Fruit fly (Drosophila melanogaster): Measurements from ENCODE around the gene CG9386.

Gene CG9386

dm6 chr3R:9534125-9534496 lies 21.1 kb downstream of the CG9386 start (continued):
- TF ChIP-seq wdn (GFP tag; IDR thresholded peaks at IDR 0.05) (peak; percentile 84), eve (GFP tag; optimal IDR thresholded peaks at IDR 0.05) (peak in 1 of 2 experiments; percentile 98), pb (GFP tag; optimal IDR thresholded peaks at IDR 0.05) (peak; percentile 84), sisA (GFP tag; IDR thresholded peaks at IDR 0.05) (peak; percentile 92), CG1603 (tag; optimal IDR thresholded peaks at IDR 0.05) (peak; percentile 90), CG17359 (tag; optimal IDR thresholded peaks at IDR 0.05) (peak; percentile 97), sima (GFP tag; optimal IDR thresholded peaks at IDR 0.05) (peak; percentile 85), CG34224 (GFP tag; IDR thresholded peaks at IDR 0.05; ENCODE audit: partially characterized antibody) (no peak), ranshi (GFP tag; IDR thresholded peaks at IDR 0.05) (peak; percentile 93), CG14014 (GFP tag; IDR thresholded peaks at IDR 0.05) (peak; percentile 90), kay (GFP tag; optimal IDR thresholded peaks at IDR 0.05) (peak; percentile 82), shn (GFP tag; optimal IDR thresholded peaks at IDR 0.05) (peak; percentile 83), lmd (GFP tag; IDR thresholded peaks at IDR 0.05) (peak; percentile 87), Awh (GFP tag; IDR thresholded peaks at IDR 0.05) (peak; percentile 93), zf30C (GFP tag; optimal IDR thresholded peaks at IDR 0.05) (peak; percentile 58), ATbp (GFP tag; optimal IDR thresholded peaks at IDR 0.05) (peak; percentile 96), NC2β (GFP tag; optimal IDR thresholded peaks at IDR 0.05) (peak; percentile 90), gcm (GFP tag; optimal IDR thresholded peaks at IDR 0.05) (peak; percentile 92), CG3726 (GFP tag; IDR thresholded peaks at IDR 0.05) (peak; percentile 85; the same call in 1 of the 3 replicates), CG31441 (GFP tag; IDR thresholded peaks at IDR 0.05) (peak; percentile 98), CG1602 (GFP tag; optimal IDR thresholded peaks at IDR 0.05) (peak; percentile 91), sc (optimal IDR thresholded peaks at IDR 0.05) (no peak), sc (GFP tag; optimal IDR thresholded peaks at IDR 0.05) (peak; percentile 92), fu2 (GFP tag; optimal IDR thresholded peaks at IDR 0.05) (peak; percentile 79), CG3281 (GFP tag; optimal IDR thresholded peaks at IDR 0.05) (peak; percentile 87), slou (GFP tag; optimal IDR thresholded peaks at IDR 0.05) (peak; percentile 11), CG1233 (GFP tag; optimal IDR thresholded peaks at IDR 0.05) (peak; percentile 88), unpg (GFP tag; optimal IDR thresholded peaks at IDR 0.05) (peak; percentile 97), cato (GFP tag; optimal IDR thresholded peaks at IDR 0.05; ENCODE audit: borderline replicate concordance) (peak; percentile 90), jing (GFP tag; optimal IDR thresholded peaks at IDR 0.05) (peak; percentile 86), sob (GFP tag; IDR thresholded peaks at IDR 0.05) (peak; percentile 93), CG2120 (GFP tag; optimal IDR thresholded peaks at IDR 0.05) (peak; percentile 89), CG9817 (tag; optimal IDR thresholded peaks at IDR 0.05) (peak; percentile 91), dpn (GFP tag; optimal IDR thresholded peaks at IDR 0.05) (peak; percentile 93 to 94), CG6175 (GFP tag; IDR thresholded peaks at IDR 0.05) (0 out of 3 replicates have a peak, but pooled peaks have one; percentile 64), gsb (GFP tag; IDR thresholded peaks at IDR 0.05) (peak; percentile 78), CG7357 (GFP tag; IDR thresholded peaks at IDR 0.05) (peak; percentile 82), CG15601 (tag; optimal IDR thresholded peaks at IDR 0.05) (peak; percentile 93), Hmx (GFP tag; optimal IDR thresholded peaks at IDR 0.05) (peak; percentile 79), H2.0 (GFP tag; IDR thresholded peaks at IDR 0.05) (peak; percentile 93), CG8765 (GFP tag; IDR thresholded peaks at IDR 0.05) (peak; percentile 49; the same call in 1 of the 2 replicates), CG1792 (GFP tag; optimal IDR thresholded peaks at IDR 0.05) (peak; percentile 92), Ptx1 (GFP tag; IDR thresholded peaks at IDR 0.05) (peak; percentile 92), CG18764 (GFP tag; optimal IDR thresholded peaks at IDR 0.05) (peak; percentile 88), GATAe (GFP tag; conservative IDR thresholded peaks at IDR 0.05) (peak; percentile 33), BEAF-32 (GFP tag; optimal IDR thresholded peaks at IDR 0.05) (no peak), CG11560 (tag; IDR thresholded peaks at IDR 0.05) (no peak), jigr1 (GFP tag; IDR thresholded peaks at IDR 0.05) (peak; percentile 81), Bteb2 (GFP tag; optimal IDR thresholded peaks at IDR 0.05) (peak; percentile 89), sim (GFP tag; IDR thresholded peaks at IDR 0.05) (peak; percentile 91), Camta (GFP tag; optimal IDR thresholded peaks at IDR 0.05) (peak; percentile 93), row (GFP tag; IDR thresholded peaks at IDR 0.05) (peak; percentile 88)

Measured in whole organism, embryonic.